Worm (Caenorhabditis elegans) whole organism, L4 larva: ENCODE data around the gene cdd-1.

Experiments
- D1046.2 ChIP-seq: fragments of 200-800 bp; sonication (Bioruptor generic); IDR thresholded peaks from 2 replicates; pipeline ENCODE4 v1.3.6; 2022; ENCODE audit warnings: missing genetic modification characterization, missing compliant biosample characterization
- F26F4.8 ChIP-seq: fragments of 200-800 bp; sonication (Bioruptor generic); conservative IDR thresholded peaks from 2 replicates; pipeline ENCODE4 v1.3.6; 2022; ENCODE audit warnings: missing genetic modification characterization, missing compliant biosample characterization
- F49E8.2 ChIP-seq: sonication (generic microtip); optimal IDR thresholded peaks from 2 replicates; lab custom pipeline; 2016; ENCODE audit warnings: missing compliant biosample characterization, mild to moderate bottlenecking, missing genetic modification characterization, borderline replicate concordance
- R02D3.7 ChIP-seq: fragments of 150-350 bp; sonication (generic microtip); optimal IDR thresholded peaks from 3 replicates; lab custom pipeline; 2014; ENCODE audit warnings: missing biosample characterization, missing genetic modification characterization
- T26A8.4 ChIP-seq: fragments of 200-800 bp; sonication (Bioruptor generic); IDR thresholded peaks from 2 replicates; pipeline ENCODE4 v1.3.6; 2022; ENCODE audit warnings: missing genetic modification characterization, missing compliant biosample characterization
- Y5F2A.4 ChIP-seq: fragments of 200-800 bp; sonication (Bioruptor generic); optimal IDR thresholded peaks from 2 replicates; lab custom pipeline; 2018; ENCODE audit warnings: mild to moderate bottlenecking, missing genetic modification characterization, missing compliant biosample characterization
- aha-1 ChIP-seq: fragments of 150-350 bp; peaks from one replicate; lab custom pipeline; 2014; ENCODE audit warnings: missing biosample characterization, missing genetic modification characterization
- aly-2 ChIP-seq: sonication (generic microtip); optimal IDR thresholded peaks from 2 replicates; lab custom pipeline; 2018; ENCODE audit warnings: missing biosample characterization, missing genetic modification characterization
- ama-1 ChIP-seq: fragments of 150-350 bp; optimal IDR thresholded peaks from 2 replicates; lab custom pipeline; 2014; ENCODE audit warnings: inconsistent platforms, mixed read lengths
- ceh-32 ChIP-seq: sonication (generic microtip); optimal IDR thresholded peaks from 2 replicates; lab custom pipeline; 2016; ENCODE audit warnings: mild to moderate bottlenecking, missing genetic modification characterization, missing compliant biosample characterization; ENCODE audit not compliant: poor library complexity
- ceh-62 ChIP-seq: sonication (generic microtip); optimal IDR thresholded peaks from 2 replicates; lab custom pipeline; 2017; ENCODE audit warnings: missing biosample characterization, missing genetic modification characterization
- ceh-82 ChIP-seq: sonication (generic microtip); optimal IDR thresholded peaks from 2 replicates; lab custom pipeline; 2017; ENCODE audit warnings: missing biosample characterization, missing genetic modification characterization
- daf-16 ChIP-seq, 3 experiments: sonication (generic microtip); optimal IDR thresholded peaks; 2 replicates each; lab custom pipeline; 2016 to 2017; ENCODE audit warnings: missing genetic modification characterization in 3 of 3, missing genetic modification reagents in 3 of 3, mild to moderate bottlenecking in 2 of 3, missing compliant biosample characterization in 2 of 3, missing biosample characterization in 1 of 3, moderate library complexity in 1 of 3
- dmd-9 ChIP-seq: fragments of 200-800 bp; sonication (Bioruptor generic); IDR thresholded peaks from 2 replicates; pipeline ENCODE4 v1.3.6; 2022; ENCODE audit warnings: missing genetic modification reagents, missing genetic modification characterization, missing compliant biosample characterization
- dve-1 ChIP-seq: sonication (generic microtip); optimal IDR thresholded peaks from 2 replicates; lab custom pipeline; 2017; ENCODE audit warnings: antibody characterized with exemption, mild to moderate bottlenecking, missing genetic modification characterization, missing compliant biosample characterization; ENCODE audit not compliant: insufficient read depth
- egl-27 ChIP-seq: sonication (generic microtip); optimal IDR thresholded peaks from 3 replicates; lab custom pipeline; 2017; ENCODE audit warnings: missing biosample characterization, missing genetic modification reagents, missing genetic modification characterization
- fkh-10 ChIP-seq: fragments of 150-350 bp; optimal IDR thresholded peaks from 2 replicates; lab custom pipeline; 2014; ENCODE audit warnings: missing biosample characterization, missing genetic modification reagents, missing genetic modification characterization
- hif-1 ChIP-seq, 2 experiments: sonication (generic microtip); optimal IDR thresholded peaks; 2 replicates each; lab custom pipeline; 2016 to 2017; ENCODE audit warnings: missing compliant biosample characterization in 2 of 2, missing genetic modification characterization in 2 of 2, missing genetic modification reagents in 2 of 2, missing genotype in 2 of 2, mild to moderate bottlenecking in 1 of 2
- hlh-11 ChIP-seq: fragments of 200-800 bp; sonication (Bioruptor generic); optimal IDR thresholded peaks from 2 replicates; lab custom pipeline; 2018; ENCODE audit warnings: mild to moderate bottlenecking, missing genetic modification characterization, missing compliant biosample characterization
- hlh-30 ChIP-seq: sonication (generic microtip); optimal IDR thresholded peaks from 2 replicates; lab custom pipeline; 2017; ENCODE audit warnings: antibody characterized with exemption, mild to moderate bottlenecking, missing genetic modification characterization, missing compliant biosample characterization; ENCODE audit not compliant: insufficient read depth
- hmg-1.1 ChIP-seq: fragments of 200-800 bp; sonication (Bioruptor generic); IDR thresholded peaks from 2 replicates; pipeline ENCODE4 v1.3.6; 2022; ENCODE audit warnings: missing genetic modification reagents, missing genetic modification characterization, missing compliant biosample characterization
- jun-1 ChIP-seq: fragments of 150-350 bp; optimal IDR thresholded peaks from 2 replicates; lab custom pipeline; 2014; ENCODE audit warnings: missing biosample characterization, missing genetic modification reagents, missing genetic modification characterization
- lin-15B ChIP-seq: fragments of 150-350 bp; sonication (generic microtip); optimal IDR thresholded peaks from 3 replicates; lab custom pipeline; 2014; ENCODE audit warnings: missing biosample characterization, missing genetic modification characterization
- lir-3 ChIP-seq: sonication (generic microtip); optimal IDR thresholded peaks from 2 replicates; lab custom pipeline; 2016; ENCODE audit warnings: mild to moderate bottlenecking, missing genetic modification characterization, missing compliant biosample characterization
- madf-5 ChIP-seq, 2 experiments: fragments of 200-800 bp; sonication (Bioruptor generic); IDR thresholded peaks; 2 replicates each; pipeline ENCODE4 v1.3.6; 2022; ENCODE audit warnings: missing compliant biosample characterization in 2 of 2, missing genetic modification characterization in 2 of 2
- mdl-1 ChIP-seq, 2 experiments: fragments of 150-350 bp in 1 of 2; sonication (generic microtip) in 1 of 2; optimal IDR thresholded peaks; 2 replicates each; lab custom pipeline; 2014 to 2017; ENCODE audit warnings: missing biosample characterization in 2 of 2, missing genetic modification characterization in 2 of 2
- mep-1 ChIP-seq: fragments of 150-350 bp; sonication (generic microtip); optimal IDR thresholded peaks from 3 replicates; lab custom pipeline; 2014; ENCODE audit warnings: missing biosample characterization, missing genetic modification characterization
- mes-2 ChIP-seq: sonication (generic microtip); optimal IDR thresholded peaks from 2 replicates; lab custom pipeline; 2016; ENCODE audit warnings: missing genotype, mild to moderate bottlenecking, missing genetic modification characterization, missing compliant biosample characterization; ENCODE audit not compliant: poor library complexity, severe bottlenecking
- mxl-2 ChIP-seq: fragments of 200-800 bp; sonication (Bioruptor generic); conservative IDR thresholded peaks from 2 replicates; pipeline ENCODE4 v1.3.6; 2022; ENCODE audit warnings: missing genetic modification reagents, missing genetic modification characterization, missing compliant biosample characterization
- mxl-3 ChIP-seq: fragments of 200-800 bp; sonication (Bioruptor generic); optimal IDR thresholded peaks from 2 replicates; lab custom pipeline; 2018; ENCODE audit warnings: mild to moderate bottlenecking, missing genetic modification characterization, missing compliant biosample characterization
- nhr-102 ChIP-seq: sonication (generic microtip); optimal IDR thresholded peaks from 2 replicates; lab custom pipeline; 2016; ENCODE audit warnings: mild to moderate bottlenecking, missing genetic modification characterization, moderate library complexity, missing compliant biosample characterization
- nhr-28 ChIP-seq: fragments of 150-350 bp; optimal IDR thresholded peaks from 2 replicates; lab custom pipeline; 2014; ENCODE audit warnings: missing biosample characterization, missing genetic modification characterization
- nhr-41 ChIP-seq: fragments of 200-800 bp; sonication (Bioruptor generic); IDR thresholded peaks from 2 replicates; pipeline ENCODE4 v1.3.6; 2022; ENCODE audit warnings: missing genetic modification reagents, missing genetic modification characterization, missing compliant biosample characterization
- nhr-42 ChIP-seq: fragments of 200-800 bp; sonication (Bioruptor generic); IDR thresholded peaks from 2 replicates; pipeline ENCODE4 v1.3.6; 2022; ENCODE audit warnings: missing genetic modification characterization, missing compliant biosample characterization
- nhr-76 ChIP-seq: fragments of 150-350 bp; optimal IDR thresholded peaks from 2 replicates; lab custom pipeline; 2014; ENCODE audit warnings: missing biosample characterization, missing genetic modification characterization
- nhr-77 ChIP-seq: fragments of 150-350 bp; optimal IDR thresholded peaks from 2 replicates; lab custom pipeline; 2014; ENCODE audit warnings: missing biosample characterization, missing genetic modification characterization
- php-3 ChIP-seq: fragments of 200-800 bp; sonication (Bioruptor generic); IDR thresholded peaks from 2 replicates; pipeline ENCODE4 v1.3.6; 2022; ENCODE audit warnings: missing genetic modification reagents, missing genetic modification characterization, missing compliant biosample characterization
- rbr-2 ChIP-seq: sonication (generic microtip); optimal IDR thresholded peaks from 2 replicates; lab custom pipeline; 2016; ENCODE audit warnings: missing genotype, missing genetic modification characterization, missing compliant biosample characterization
- sdz-12 ChIP-seq: fragments of 200-800 bp; sonication (Bioruptor generic); optimal IDR thresholded peaks from 2 replicates; lab custom pipeline; 2018; ENCODE audit warnings: mild to moderate bottlenecking, missing genetic modification characterization, missing compliant biosample characterization
- skn-1 ChIP-seq: fragments of 150-350 bp; optimal IDR thresholded peaks from 2 replicates; lab custom pipeline; 2014; ENCODE audit warnings: missing biosample characterization, missing genetic modification characterization
- spr-1 ChIP-seq: sonication (generic microtip); optimal IDR thresholded peaks from 2 replicates; lab custom pipeline; 2016; ENCODE audit warnings: mild to moderate bottlenecking, missing genetic modification characterization, missing compliant biosample characterization
- tag-97 ChIP-seq: fragments of 200-800 bp; sonication (Bioruptor generic); IDR thresholded peaks from 2 replicates; pipeline ENCODE4 v1.3.6; 2022; ENCODE audit warnings: missing genetic modification characterization, missing compliant biosample characterization
- unc-62 ChIP-seq, 3 experiments: fragments of 150-350 bp in 1 of 3; sonication (generic microtip); optimal IDR thresholded peaks in 2 of 3; peaks in 1 of 3; 1 replicate in 1 of 3; 2 replicates in 2 of 3; lab custom pipeline; 2014 to 2017; ENCODE audit warnings: missing biosample characterization in 3 of 3, missing genetic modification characterization in 3 of 3, missing genetic modification reagents in 3 of 3, missing genotype in 1 of 3
- vab-7 ChIP-seq: fragments of 200-800 bp; sonication (Bioruptor generic); IDR thresholded peaks from 2 replicates; pipeline ENCODE4 v1.3.6; 2022; ENCODE audit warnings: missing genetic modification reagents, missing genetic modification characterization, missing compliant biosample characterization
- zfp-3 ChIP-seq: fragments of 200-800 bp; sonication (Bioruptor generic); conservative IDR thresholded peaks from 2 replicates; pipeline ENCODE4 v1.3.6; 2022; ENCODE audit warnings: missing genetic modification reagents, missing genetic modification characterization, missing compliant biosample characterization
- ztf-7 ChIP-seq: fragments of 150-350 bp; optimal IDR thresholded peaks from 2 replicates; lab custom pipeline; 2014; ENCODE audit warnings: missing biosample characterization, missing genetic modification characterization

The cdd-1 gene

ce11 chrX:8163555-8163954, 47.4 kb downstream of the cdd-1 start (continued):
- TF ChIP-seq ceh-32 (no peak), mes-2 (tag; lab: Kevin White, UChicago) (no peak), zfp-3 (GFP tag; lab: Robert Waterston, UW) (no peak), jun-1 (no peak), madf-5 (GFP tag; IDR thresholded peaks at IDR 0.05; lab: Robert Waterston, UW) (0 out of 4 replicates have a peak, but pooled peaks of 1 of the 2 experiments have one; percentile 55), hmg-1.1 (peak; percentile 79), hif-1 (tag; optimal IDR thresholded peaks at IDR 0.05; lab: Kevin White, UChicago) (peak in 1 of 2 experiments; percentile 40), mxl-3 (no peak), F49E8.2 (tag; lab: Kevin White, UChicago) (no peak), nhr-42 (0 out of 2 replicates have a peak, but pooled peaks have one; percentile 40), R02D3.7 (tag; lab: Kevin White, UChicago) (no peak), aha-1 (tag; lab: Kevin White, UChicago) (peak; percentile 26), egl-27 (no peak), mxl-2 (GFP tag; lab: Robert Waterston, UW) (no peak), php-3 (GFP tag; lab: Robert Waterston, UW) (peak; percentile 33; the same call in 1 of the 2 replicates), D1046.2 (GFP tag; lab: Robert Waterston, UW) (peak; percentile 75; the same call in 1 of the 2 replicates), vab-7 (GFP tag; lab: Robert Waterston, UW) (peak; percentile 55; the same call in 1 of the 2 replicates), ztf-7 (no peak), mdl-1 (tag; optimal IDR thresholded peaks at IDR 0.05; lab: Kevin White, UChicago) (peak in 1 of 2 experiments; percentile 43), ceh-82 (tag; lab: Kevin White, UChicago) (no peak), T26A8.4 (GFP tag; lab: Robert Waterston, UW) (peak; percentile 35; the same call in 1 of the 2 replicates), F26F4.8 (GFP tag; lab: Robert Waterston, UW) (no peak), ama-1 (lab: Kevin White, UChicago) (no peak), ceh-62 (no peak), lin-15B (tag; lab: Kevin White, UChicago) (no peak), hlh-11 (tag; lab: Kevin White, UChicago) (peak; percentile 22)

ce11 chrX:8162793-8163192, 48.2 kb downstream of the cdd-1 start, which contains the start of gene F22F1.3:
Gene F22F1.3 (minus strand): TSS chrX:8163073.
- TF ChIP-seq nhr-28 (tag; lab: Kevin White, UChicago): no peak
- TF ChIP-seq lir-3 (tag; lab: Kevin White, UChicago): no peak
- TF ChIP-seq unc-62 (GFP tag; optimal IDR thresholded peaks at IDR 0.05 in 1 of 2; lab: Kevin White, UChicago): peak in 1 of 2 experiments; percentile 98
- TF ChIP-seq unc-62 (tag; optimal IDR thresholded peaks at IDR 0.05; lab: Kevin White, UChicago): no peak

- TF ChIP-seq mep-1: peak; percentile 55
- TF ChIP-seq mxl-2 (GFP tag; lab: Robert Waterston, UW): no peak
- no peak for TF ChIP-seq fkh-10 (GFP tag; lab: Kevin White, UChicago)
- no peak for TF ChIP-seq hmg-1.1
- peak; percentile 29 for TF ChIP-seq rbr-2 (tag; lab: Kevin White, UChicago)
- no peak for TF ChIP-seq tag-97 (GFP tag; lab: Robert Waterston, UW)
- no peak for TF ChIP-seq nhr-41 (GFP tag; lab: Robert Waterston, UW)
- no peak for TF ChIP-seq Y5F2A.4 (GFP tag; lab: Kevin White, UChicago)
- no peak for TF ChIP-seq skn-1 (tag; lab: Kevin White, UChicago)
- no peak for TF ChIP-seq daf-16 (GFP tag; optimal IDR thresholded peaks at IDR 0.05; lab: Kevin White, UChicago)
- peak; percentile 39 for TF ChIP-seq daf-16 (tag; optimal IDR thresholded peaks at IDR 0.05; lab: Kevin White, UChicago)
- TF ChIP-seq R02D3.7 (tag; lab: Kevin White, UChicago): no peak
- peak; percentile 51 for TF ChIP-seq mes-2 (tag; lab: Kevin White, UChicago)
- no peak for TF ChIP-seq madf-5 (GFP tag; IDR thresholded peaks at IDR 0.05; lab: Robert Waterston, UW)
- no peak for TF ChIP-seq ceh-62
- no peak for TF ChIP-seq nhr-102 (tag; lab: Kevin White, UChicago)
- TF ChIP-seq spr-1 (tag; lab: Kevin White, UChicago): no peak
- peak in 1 of 2 experiments; percentile 50 for TF ChIP-seq mdl-1 (tag; optimal IDR thresholded peaks at IDR 0.05; lab: Kevin White, UChicago)
- TF ChIP-seq aha-1 (tag; lab: Kevin White, UChicago): no peak
- peak; percentile 27 for TF ChIP-seq hlh-30
- no peak for TF ChIP-seq nhr-76 (tag; lab: Kevin White, UChicago)
- no peak for TF ChIP-seq sdz-12 (GFP tag; lab: Kevin White, UChicago)
- TF ChIP-seq jun-1: no peak
- TF ChIP-seq dve-1 (tag; lab: Kevin White, UChicago): peak; percentile 57
- no peak for TF ChIP-seq dmd-9
- no peak for TF ChIP-seq nhr-77 (tag; lab: Kevin White, UChicago)
- peak; percentile 1 for TF ChIP-seq hlh-11 (tag; lab: Kevin White, UChicago)
- TF ChIP-seq ama-1 (lab: Kevin White, UChicago): no peak
- TF ChIP-seq aly-2: no peak
Observed at ce11 chrX:8160016-8160415, 50.9 kb downstream of the cdd-1 start.
